Fruit fly (Drosophila melanogaster) whole organism, embryonic: ENCODE results near the gene CG7304.

Source experiments
- Blimp-1 ChIP-seq: fragments of 200-800 bp; sonication (Bioruptor generic); optimal IDR thresholded peaks from 3 replicates; lab custom pipeline; 2018; ENCODE audit warnings: missing biosample characterization, missing genetic modification characterization, mild to moderate bottlenecking, moderate library complexity, missing genetic modification reagents
- CG10431 ChIP-seq: fragments of 200-800 bp; sonication (Bioruptor generic); optimal IDR thresholded peaks from 3 replicates; lab custom pipeline; 2018; ENCODE audit warnings: missing biosample characterization, mild to moderate bottlenecking, missing genetic modification characterization
- CG10462 ChIP-seq: fragments of 200-800 bp; sonication (Bioruptor generic); optimal IDR thresholded peaks from 2 replicates; lab custom pipeline; 2016; ENCODE audit warnings: missing biosample characterization, missing genetic modification characterization
- CG11504 ChIP-seq: fragments of 200-800 bp; sonication (Bioruptor generic); optimal IDR thresholded peaks from 3 replicates; lab custom pipeline; 2019; ENCODE audit warnings: missing biosample characterization, mild to moderate bottlenecking, missing genetic modification characterization, moderate library complexity
- CG12219 ChIP-seq: fragments of 200-800 bp; sonication (Bioruptor generic); optimal IDR thresholded peaks from 3 replicates; lab custom pipeline; 2018; ENCODE audit warnings: missing biosample characterization, mild to moderate bottlenecking, missing genetic modification characterization
- CG13296 ChIP-seq: fragments of 200-800 bp; sonication (Bioruptor generic); optimal IDR thresholded peaks from 3 replicates; lab custom pipeline; 2018; ENCODE audit warnings: missing biosample characterization, mild to moderate bottlenecking, missing genetic modification characterization
- CG13624 ChIP-seq: fragments of 200-800 bp; sonication (Bioruptor generic); optimal IDR thresholded peaks from 2 replicates; lab custom pipeline; 2016; ENCODE audit warnings: missing biosample characterization, missing genetic modification characterization
- CG14667 ChIP-seq: fragments of 200-800 bp; sonication (Bioruptor generic); IDR thresholded peaks from 2 replicates; pipeline ENCODE4 v1.3.6; 2022; ENCODE audit warnings: missing biosample characterization, missing genetic modification characterization
- CG14860 ChIP-seq: fragments of 200-800 bp; sonication (Bioruptor generic); IDR thresholded peaks from 3 replicates; pipeline ENCODE4 v1.3.6; 2022; ENCODE audit warnings: missing biosample characterization, missing genetic modification characterization; ENCODE audit not compliant: partially characterized antibody
- CG16863 ChIP-seq: fragments of 200-800 bp; sonication (Bioruptor generic); optimal IDR thresholded peaks from 3 replicates; lab custom pipeline; 2016; ENCODE audit warnings: missing biosample characterization, missing genetic modification characterization
- CG2116 ChIP-seq: fragments of 200-800 bp; sonication (Bioruptor generic); optimal IDR thresholded peaks from 3 replicates; lab custom pipeline; 2018; ENCODE audit warnings: missing biosample characterization, mild to moderate bottlenecking, missing genetic modification characterization
- CG2712 ChIP-seq: fragments of 200-800 bp; optimal IDR thresholded peaks from 3 replicates; lab custom pipeline; 2019; ENCODE audit warnings: missing biosample characterization, mild to moderate bottlenecking, missing genetic modification characterization, moderate library complexity
- CG31365 ChIP-seq: fragments of 200-800 bp; sonication (Bioruptor generic); optimal IDR thresholded peaks from 2 replicates; lab custom pipeline; 2018; ENCODE audit warnings: missing biosample characterization, mild to moderate bottlenecking, missing genetic modification characterization
- CG6683 ChIP-seq: fragments of 200-800 bp; sonication (Bioruptor generic); optimal IDR thresholded peaks from 2 replicates; lab custom pipeline; 2017; ENCODE audit warnings: missing biosample characterization, mild to moderate bottlenecking, missing genetic modification characterization, missing genetic modification reagents
- CG9215 ChIP-seq: fragments of 200-800 bp; sonication (Bioruptor generic); IDR thresholded peaks from 2 replicates; pipeline ENCODE4 v1.3.6; 2022; ENCODE audit warnings: missing biosample characterization, missing genetic modification characterization
- CkIIα-i1 ChIP-seq: fragments of 200-800 bp; sonication (Bioruptor generic); IDR thresholded peaks from 2 replicates; pipeline ENCODE4 v1.3.6; 2022; ENCODE audit warnings: missing biosample characterization, missing genetic modification characterization
- CrebB ChIP-seq: fragments of 200-800 bp; sonication (Bioruptor generic); optimal IDR thresholded peaks from 3 replicates; lab custom pipeline; 2018; ENCODE audit warnings: missing biosample characterization, mild to moderate bottlenecking, missing genetic modification characterization
- Dek ChIP-seq: fragments of 200-800 bp; sonication (Bioruptor generic); optimal IDR thresholded peaks from 3 replicates; lab custom pipeline; 2019; ENCODE audit warnings: missing biosample characterization, mild to moderate bottlenecking, missing genetic modification characterization, moderate library complexity
- E2f2 ChIP-seq: fragments of 200-800 bp; sonication (Bioruptor generic); IDR thresholded peaks from 2 replicates; pipeline ENCODE4 v1.3.6; 2022; ENCODE audit warnings: missing biosample characterization, missing genetic modification characterization
- Gsc ChIP-seq: fragments of 200-800 bp; sonication (Bioruptor generic); IDR thresholded peaks from 2 replicates; pipeline ENCODE4 v1.3.6; 2022; ENCODE audit warnings: missing biosample characterization, missing genetic modification characterization
- HLHmδ ChIP-seq: fragments of 200-800 bp; sonication (Bioruptor generic); optimal IDR thresholded peaks from 2 replicates; lab custom pipeline; 2018; ENCODE audit warnings: missing biosample characterization, mild to moderate bottlenecking, missing genetic modification characterization, moderate library complexity
- Hmx ChIP-seq: fragments of 200-800 bp; sonication (Bioruptor generic); optimal IDR thresholded peaks from 2 replicates; lab custom pipeline; 2016; ENCODE audit warnings: missing biosample characterization, missing genetic modification characterization
- Hr3 ChIP-seq: fragments of 200-800 bp; sonication (Bioruptor generic); optimal IDR thresholded peaks from 3 replicates; lab custom pipeline; 2016; ENCODE audit warnings: missing biosample characterization, missing genetic modification characterization
- Kr ChIP-seq: fragments of 200-800 bp; sonication (Bioruptor generic); optimal IDR thresholded peaks from 2 replicates; lab custom pipeline; 2017; ENCODE audit warnings: missing biosample characterization, mild to moderate bottlenecking, missing genetic modification characterization
- Lpt ChIP-seq: fragments of >200 bp; optimal IDR thresholded peaks from 2 replicates; lab custom pipeline; 2018; ENCODE audit warnings: missing biosample characterization, missing genetic modification characterization
- Max ChIP-seq: fragments of 200-800 bp; sonication (Bioruptor generic); optimal IDR thresholded peaks from 2 replicates; lab custom pipeline; 2016; ENCODE audit warnings: missing biosample characterization, mild to moderate bottlenecking, missing genetic modification characterization
- Mrtf ChIP-seq: fragments of 200-800 bp; sonication (Bioruptor generic); IDR thresholded peaks from 3 replicates; pipeline ENCODE4 v1.3.6; 2022; ENCODE audit warnings: missing biosample characterization, missing genetic modification characterization
- PHDP ChIP-seq: fragments of 200-800 bp; sonication (Bioruptor generic); optimal IDR thresholded peaks from 3 replicates; lab custom pipeline; 2018; ENCODE audit warnings: missing biosample characterization, mild to moderate bottlenecking, missing genetic modification characterization, moderate library complexity
- az2 ChIP-seq: fragments of 200-800 bp; sonication (Bioruptor generic); optimal IDR thresholded peaks from 3 replicates; lab custom pipeline; 2016; ENCODE audit warnings: missing biosample characterization, missing genetic modification characterization
- bsh ChIP-seq, 2 experiments: fragments of 200-800 bp; sonication (Bioruptor generic); optimal IDR thresholded peaks; 2 replicates each; lab custom pipeline; 2017 to 2018; ENCODE audit warnings: mild to moderate bottlenecking in 2 of 2, missing biosample characterization in 2 of 2, missing genetic modification characterization in 2 of 2, moderate library complexity in 1 of 2
- btn ChIP-seq: fragments of 200-800 bp; sonication (Bioruptor generic); optimal IDR thresholded peaks from 2 replicates; lab custom pipeline; 2016; ENCODE audit warnings: missing biosample characterization, missing genetic modification characterization
- corto ChIP-seq: fragments of 200-800 bp; sonication (Bioruptor generic); optimal IDR thresholded peaks from 2 replicates; lab custom pipeline; 2016; ENCODE audit warnings: missing biosample characterization, mild to moderate bottlenecking, missing genetic modification characterization, moderate library complexity
- crc ChIP-seq: fragments of 200-800 bp; sonication (Bioruptor generic); optimal IDR thresholded peaks from 2 replicates; lab custom pipeline; 2016; ENCODE audit warnings: missing biosample characterization, missing genetic modification characterization
- dimm ChIP-seq: fragments of 200-800 bp; sonication (Bioruptor generic); IDR thresholded peaks from 2 replicates; pipeline ENCODE4 v1.3.6; 2022; ENCODE audit warnings: missing biosample characterization, missing genetic modification characterization
- dmrt99B ChIP-seq: fragments of 200-800 bp; sonication (Bioruptor generic); optimal IDR thresholded peaks from 2 replicates; lab custom pipeline; 2018; ENCODE audit warnings: missing biosample characterization, mild to moderate bottlenecking, missing genetic modification characterization, moderate library complexity
- fu2 ChIP-seq: fragments of 200-800 bp; sonication (Bioruptor generic); optimal IDR thresholded peaks from 2 replicates; lab custom pipeline; 2016; ENCODE audit warnings: missing biosample characterization, missing genetic modification characterization
- gce ChIP-seq: fragments of 200-800 bp; sonication (Bioruptor generic); IDR thresholded peaks from 3 replicates; pipeline ENCODE4 v1.3.6; 2022; ENCODE audit warnings: missing biosample characterization, missing genetic modification characterization
- gfzf ChIP-seq: fragments of 200-800 bp; sonication (Bioruptor generic); optimal IDR thresholded peaks from 2 replicates; lab custom pipeline; 2016; ENCODE audit warnings: missing biosample characterization, mild to moderate bottlenecking, missing genetic modification characterization, moderate library complexity
- hb ChIP-seq: fragments of 200-800 bp; sonication (Bioruptor generic); IDR thresholded peaks from 3 replicates; pipeline ENCODE4 v1.3.6; 2022; ENCODE audit warnings: missing biosample characterization, missing genetic modification characterization; ENCODE audit not compliant: partially characterized antibody
- hbn ChIP-seq: fragments of 200-800 bp; sonication (Bioruptor generic); IDR thresholded peaks from 2 replicates; pipeline ENCODE4 v1.3.6; 2022; ENCODE audit warnings: missing biosample characterization, missing genetic modification characterization; ENCODE audit not compliant: partially characterized antibody
- hkb ChIP-seq, 2 experiments: fragments of 200-800 bp in 1 of 2; fragments of >200 bp in 1 of 2; sonication (Bioruptor generic) in 1 of 2; IDR thresholded peaks in 1 of 2; optimal IDR thresholded peaks in 1 of 2; 2 replicates each; pipeline versions ENCODE4 v1.3.6 to Lab custom; 2017 to 2022; ENCODE audit warnings: missing biosample characterization in 1 of 2, missing genetic modification characterization in 1 of 2
- hth ChIP-seq: fragments of >200 bp; optimal IDR thresholded peaks from 2 replicates; lab custom pipeline; 2017; ENCODE audit warnings: inconsistent platforms
- knrl ChIP-seq: fragments of 200-800 bp; sonication (Bioruptor generic); IDR thresholded peaks from 3 replicates; pipeline ENCODE4 v1.3.6; 2022; ENCODE audit warnings: missing biosample characterization, missing genetic modification characterization; ENCODE audit not compliant: partially characterized antibody
- peb ChIP-seq: fragments of 200-800 bp; sonication (Bioruptor generic); IDR thresholded peaks from 2 replicates; pipeline ENCODE4 v1.3.6; 2022; ENCODE audit warnings: missing biosample characterization, missing genetic modification characterization
- pnt ChIP-seq: fragments of 200-800 bp; sonication (Bioruptor generic); optimal IDR thresholded peaks from 3 replicates; lab custom pipeline; 2016; ENCODE audit warnings: missing biosample characterization, missing genetic modification characterization
- slou ChIP-seq: fragments of 200-800 bp; sonication (Bioruptor generic); optimal IDR thresholded peaks from 3 replicates; lab custom pipeline; 2016; ENCODE audit warnings: missing biosample characterization, missing genetic modification characterization
- tna ChIP-seq: fragments of 200-800 bp; sonication (Bioruptor generic); IDR thresholded peaks from 2 replicates; pipeline ENCODE4 v1.3.6; 2022; ENCODE audit warnings: missing biosample characterization, missing genetic modification characterization; ENCODE audit not compliant: partially characterized antibody
- tx ChIP-seq: fragments of 200-800 bp; sonication (Bioruptor generic); optimal IDR thresholded peaks from 2 replicates; lab custom pipeline; 2016; ENCODE audit warnings: missing biosample characterization, missing genetic modification characterization
- unc-4 ChIP-seq: fragments of 200-800 bp; sonication (Bioruptor generic); IDR thresholded peaks from 2 replicates; pipeline ENCODE4 v1.3.6; 2022; ENCODE audit warnings: missing biosample characterization, missing genetic modification characterization; ENCODE audit not compliant: partially characterized antibody
- usp ChIP-seq: fragments of >200 bp; optimal IDR thresholded peaks from 2 replicates; lab custom pipeline; 2017; ENCODE audit warnings: missing biosample characterization, missing genetic modification characterization
- zfh2 ChIP-seq: fragments of 200-800 bp; sonication (Bioruptor generic); optimal IDR thresholded peaks from 2 replicates; lab custom pipeline; 2016; ENCODE audit warnings: missing biosample characterization, missing genetic modification characterization

CG7304 gene

DNA sequence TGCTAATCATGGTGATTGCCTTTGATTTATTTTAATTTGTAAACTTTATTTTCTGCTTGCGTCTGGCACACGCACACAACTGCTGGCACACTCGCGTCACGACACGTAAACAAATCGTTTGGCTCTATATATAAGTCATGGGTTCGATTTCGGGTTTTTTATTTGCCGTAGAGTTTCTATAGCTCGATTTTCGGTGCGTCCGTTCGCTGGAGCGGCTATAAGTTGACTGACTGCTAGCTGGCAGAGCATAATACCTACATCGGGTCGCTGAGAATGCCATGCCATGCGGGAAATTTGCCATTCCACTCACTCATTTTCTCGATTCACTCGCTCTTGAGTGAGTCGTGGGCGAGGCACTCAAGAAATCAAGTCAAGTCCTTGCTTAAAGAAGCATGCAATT lies 48.7 kb downstream of the CG7304 start, which contains the start of gene comm (continued):
- no peak for TF ChIP-seq CkIIα-i1 (GFP tag; lab: Robert Waterston, UW)
- TF ChIP-seq gce, result no peak; the same call in 2 of the 3 replicates
- no peak for TF ChIP-seq knrl
- no peak for TF ChIP-seq Lpt (GFP tag; lab: Kevin White, UChicago)
- no peak for TF ChIP-seq corto (GFP tag; lab: Kevin White, UChicago)
- TF ChIP-seq hth (lab: Kevin White, UChicago), result no peak
- no peak for TF ChIP-seq CG9215
- TF ChIP-seq HLHmδ, result peak; percentile 83
- no peak for TF ChIP-seq CG12219
- TF ChIP-seq bsh (GFP tag; optimal IDR thresholded peaks at IDR 0.05; lab: Kevin White, UChicago), result peak in 1 of 2 experiments; percentile 8
- no peak for TF ChIP-seq Max (GFP tag; lab: Kevin White, UChicago)
- TF ChIP-seq Blimp-1 (GFP tag; lab: Kevin White, UChicago), result no peak
- no peak for TF ChIP-seq pnt (GFP tag; lab: Kevin White, UChicago)
- no peak for TF ChIP-seq CG16863
- peak; percentile 2 for TF ChIP-seq btn
- no peak for TF ChIP-seq tx
- TF ChIP-seq Hr3, result no peak
- TF ChIP-seq Mrtf (GFP tag; lab: Robert Waterston, UW), result no peak
- TF ChIP-seq CrebB (tag; lab: Kevin White, UChicago), result peak; percentile 59
- no peak for TF ChIP-seq fu2
- no peak for TF ChIP-seq CG2116 (GFP tag; lab: Kevin White, UChicago)
- TF ChIP-seq CG10462 (GFP tag; lab: Kevin White, UChicago), result no peak
- TF ChIP-seq CG11504 (tag; lab: Kevin White, UChicago), result peak; percentile 7
- TF ChIP-seq Kr, result peak; percentile 9
- no peak for TF ChIP-seq CG14667 (GFP tag; lab: Robert Waterston, UW)
- peak; percentile 38 for TF ChIP-seq PHDP
- TF ChIP-seq tna, result peak; percentile 71; the same call in 1 of the 2 replicates
- no peak for TF ChIP-seq Gsc
- no peak for TF ChIP-seq peb (GFP tag; lab: Robert Waterston, UW)
- TF ChIP-seq usp (GFP tag; lab: Kevin White, UChicago), result no peak
- no peak for TF ChIP-seq dimm (GFP tag; lab: Robert Waterston, UW)
- no peak for TF ChIP-seq az2
- no peak for TF ChIP-seq CG14860 (GFP tag; lab: Robert Waterston, UW)
- TF ChIP-seq slou (GFP tag; lab: Kevin White, UChicago), result no peak
- 0 out of 2 replicates have a peak, but pooled peaks have one; percentile 27 for TF ChIP-seq hbn (GFP tag; lab: Robert Waterston, UW)
- no peak for TF ChIP-seq Hmx
- no peak for TF ChIP-seq CG31365
- no peak for TF ChIP-seq hb (GFP tag; lab: Robert Waterston, UW)
- TF ChIP-seq hkb (optimal IDR thresholded peaks at IDR 0.05; lab: Kevin White, UChicago), result no peak
- 0 out of 2 replicates have a peak, but pooled peaks have one; percentile 41 for TF ChIP-seq hkb (GFP tag; IDR thresholded peaks at IDR 0.05; lab: Robert Waterston, UW)
- peak; percentile 29 for TF ChIP-seq CG10431 (GFP tag; lab: Kevin White, UChicago)
- TF ChIP-seq crc (GFP tag; lab: Kevin White, UChicago), result no peak
- peak; percentile 31 for TF ChIP-seq CG13624 (GFP tag; lab: Kevin White, UChicago)
- TF ChIP-seq CG2712 (tag; lab: Kevin White, UChicago), result peak; percentile 53
- peak; percentile 15 for TF ChIP-seq dmrt99B (tag; lab: Kevin White, UChicago)
- TF ChIP-seq CG13296, result peak; percentile 29
- peak; percentile 5 for TF ChIP-seq Dek (tag; lab: Kevin White, UChicago)
- peak; percentile 23; the same call in 1 of the 2 replicates for TF ChIP-seq E2f2 (GFP tag; lab: Robert Waterston, UW)
- no peak for TF ChIP-seq gfzf (GFP tag; lab: Kevin White, UChicago)
- TF ChIP-seq unc-4 (GFP tag; lab: Robert Waterston, UW), result no peak
- no peak for TF ChIP-seq zfh2 (GFP tag; lab: Kevin White, UChicago)
- no peak for TF ChIP-seq CG6683 (GFP tag; lab: Kevin White, UChicago)
